Fruit fly (Drosophila melanogaster) S2 (cell line): ENCODE data around the gene CG43147.

Experiments
- CG8478 ChIP-seq: fragments of >200 bp; optimal IDR thresholded peaks from 2 replicates; lab custom pipeline; 2018
- CTCF ChIP-seq, 2 experiments: fragments of >200 bp; optimal IDR thresholded peaks; 2 replicates each; lab custom pipeline; 2018

DNA sequence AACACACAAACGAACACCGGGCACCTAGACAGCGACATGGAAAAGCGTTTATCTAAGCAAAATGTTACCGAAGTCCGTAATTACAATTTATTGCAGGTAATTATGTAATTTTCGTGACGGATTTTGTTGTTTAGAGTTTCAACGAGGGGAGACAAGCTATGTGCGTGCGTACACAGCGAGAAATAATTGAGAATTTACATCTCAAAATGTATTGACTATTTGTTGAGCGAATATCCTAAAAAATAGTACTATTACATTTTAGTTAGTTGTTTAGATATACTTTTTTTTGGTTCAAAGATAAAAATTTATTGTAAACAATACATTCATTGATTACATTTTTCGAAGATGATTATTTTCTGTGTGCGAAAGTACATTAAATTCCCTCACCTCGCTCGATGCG lies 37.7 kb downstream of the CG43147 start:
- no peak for TF ChIP-seq CG8478
- no peak for TF ChIP-seq CTCF (optimal IDR thresholded peaks at IDR 0.05; lab: Kevin White, UChicago)
